Fruit fly (Drosophila melanogaster) whole organism, adult: ENCODE results near the gene CG13933.

Experiments
- CG11617 ChIP-seq: fragments of 200-800 bp; sonication (Bioruptor generic); optimal IDR thresholded peaks from 2 replicates; lab custom pipeline; 2017; ENCODE audit warnings: mild to moderate bottlenecking, missing biosample characterization, missing genetic modification reagents, missing genetic modification characterization
- CG12768 ChIP-seq: fragments of 200-800 bp; sonication (Bioruptor generic); optimal IDR thresholded peaks from 2 replicates; lab custom pipeline; 2017; ENCODE audit warnings: missing biosample characterization, missing genetic modification characterization, mild to moderate bottlenecking, moderate library complexity, missing genetic modification reagents
- CG14711 ChIP-seq: fragments of 200-800 bp; sonication (Bioruptor generic); optimal IDR thresholded peaks from 2 replicates; lab custom pipeline; 2018; ENCODE audit warnings: missing biosample characterization, mild to moderate bottlenecking, missing genetic modification characterization, moderate library complexity
- CG1620 ChIP-seq: fragments of 200-800 bp; sonication (Bioruptor generic); optimal IDR thresholded peaks from 2 replicates; lab custom pipeline; 2016; ENCODE audit warnings: missing biosample characterization, missing genetic modification characterization
- CG33017 ChIP-seq: fragments of 200-800 bp; sonication (Bioruptor generic); optimal IDR thresholded peaks from 2 replicates; lab custom pipeline; 2018; ENCODE audit warnings: missing biosample characterization, mild to moderate bottlenecking, missing genetic modification characterization, moderate library complexity
- CG5204 ChIP-seq: fragments of 200-800 bp; sonication (Bioruptor generic); optimal IDR thresholded peaks from 2 replicates; lab custom pipeline; 2016; ENCODE audit warnings: missing biosample characterization, missing genetic modification characterization
- CG7045 ChIP-seq: fragments of 200-800 bp; sonication (Bioruptor generic); optimal IDR thresholded peaks from 2 replicates; lab custom pipeline; 2017; ENCODE audit warnings: missing biosample characterization, mild to moderate bottlenecking, missing genetic modification characterization
- CG7101 ChIP-seq: fragments of 200-800 bp; sonication (Bioruptor generic); optimal IDR thresholded peaks from 2 replicates; lab custom pipeline; 2018; ENCODE audit warnings: missing biosample characterization, mild to moderate bottlenecking, missing genetic modification characterization, moderate library complexity
- Clk ChIP-seq: fragments of 200-800 bp; sonication (Bioruptor generic); optimal IDR thresholded peaks from 2 replicates; lab custom pipeline; 2017; ENCODE audit warnings: missing biosample characterization, missing genetic modification characterization
- Crg-1 ChIP-seq: fragments of 200-800 bp; sonication (Bioruptor generic); optimal IDR thresholded peaks from 2 replicates; lab custom pipeline; 2016; ENCODE audit warnings: missing biosample characterization, missing genetic modification characterization
- Hr96 ChIP-seq: fragments of 200-800 bp; sonication (Bioruptor generic); optimal IDR thresholded peaks from 2 replicates; lab custom pipeline; 2016; ENCODE audit warnings: missing biosample characterization, missing genetic modification characterization
- Mnt ChIP-seq: fragments of 200-800 bp; sonication (Bioruptor generic); optimal IDR thresholded peaks from 2 replicates; lab custom pipeline; 2016; ENCODE audit warnings: missing biosample characterization, mild to moderate bottlenecking, missing genetic modification characterization
- bab1 ChIP-seq: fragments of 200-800 bp; sonication (Bioruptor generic); optimal IDR thresholded peaks from 3 replicates; lab custom pipeline; 2019; ENCODE audit warnings: missing biosample characterization, mild to moderate bottlenecking, missing genetic modification characterization, moderate library complexity
- cic ChIP-seq: fragments of 200-800 bp; sonication (Bioruptor generic); optimal IDR thresholded peaks from 2 replicates; lab custom pipeline; 2017; ENCODE audit warnings: missing biosample characterization, mild to moderate bottlenecking, missing genetic modification characterization, moderate library complexity
- cnc ChIP-seq, 2 experiments: fragments of >200 bp; optimal IDR thresholded peaks; 2 replicates each; lab custom pipeline; 2017
- kay ChIP-seq: fragments of 200-800 bp; sonication (Bioruptor generic); peaks from one replicate; lab custom pipeline; 2016; ENCODE audit warnings: missing biosample characterization, missing genetic modification characterization, borderline replicate concordance
- ovo ChIP-seq: fragments of 200-800 bp; sonication (Bioruptor generic); optimal IDR thresholded peaks from 2 replicates; lab custom pipeline; 2016; ENCODE audit warnings: missing biosample characterization, missing genetic modification characterization
- pad ChIP-seq: fragments of 200-800 bp; sonication (Bioruptor generic); optimal IDR thresholded peaks from 3 replicates; lab custom pipeline; 2017; ENCODE audit warnings: missing biosample characterization, missing genetic modification characterization, mild to moderate bottlenecking, moderate library complexity, missing genetic modification reagents
- tj ChIP-seq: fragments of 200-800 bp; sonication (Bioruptor generic); optimal IDR thresholded peaks from 3 replicates; lab custom pipeline; 2017; ENCODE audit warnings: missing biosample characterization, mild to moderate bottlenecking, missing genetic modification characterization, moderate library complexity
- toe ChIP-seq: fragments of 200-800 bp; sonication (Bioruptor generic); optimal IDR thresholded peaks from 2 replicates; lab custom pipeline; 2016; ENCODE audit warnings: missing biosample characterization, missing genetic modification characterization

CG13933 gene

dm6 chr3L:1756143-1756542, 18.8 kb downstream of the CG13933 start, which contains the start of gene CG8001:
Gene CG8001 (plus strand): TSS chr3L:1756159.
- TF ChIP-seq CG7101 (tag; lab: Kevin White, UChicago) = no peak
- no peak for TF ChIP-seq tj (GFP tag; lab: Kevin White, UChicago)
- no peak for TF ChIP-seq CG33017 (tag; lab: Kevin White, UChicago)
- TF ChIP-seq Crg-1 (GFP tag; lab: Kevin White, UChicago) = no peak
- TF ChIP-seq CG1620 = no peak
- no peak for TF ChIP-seq bab1 (GFP tag; lab: Kevin White, UChicago)
- no peak for TF ChIP-seq CG14711 (tag; lab: Kevin White, UChicago)
- no peak for TF ChIP-seq CG11617
- TF ChIP-seq CG7045 (GFP tag; lab: Kevin White, UChicago) = no peak
- TF ChIP-seq Clk = no peak
- TF ChIP-seq Hr96 (GFP tag; lab: Kevin White, UChicago) = no peak
- TF ChIP-seq kay = no peak

dm6 chr3L:1755458-1755984, 19.4 kb downstream of the CG13933 start, which contains the start of gene Cht2:
Gene Cht2 (minus strand): TSS chr3L:1755934.
- no peak for TF ChIP-seq bab1 (GFP tag; lab: Kevin White, UChicago)
- TF ChIP-seq pad (GFP tag; lab: Kevin White, UChicago) = peak; percentile 71
- no peak for TF ChIP-seq CG33017 (tag; lab: Kevin White, UChicago)
- peak; percentile 20 for TF ChIP-seq Mnt (GFP tag; lab: Kevin White, UChicago)
- peak; percentile 52 for TF ChIP-seq tj (GFP tag; lab: Kevin White, UChicago)
- TF ChIP-seq CG1620 = no peak

dm6 chr3L:1754935-1755334, 20.0 kb downstream of the CG13933 start:
- no peak for TF ChIP-seq toe (GFP tag; lab: Kevin White, UChicago)
- no peak for TF ChIP-seq CG14711 (tag; lab: Kevin White, UChicago)
- TF ChIP-seq cic = no peak
- TF ChIP-seq CG5204 (GFP tag; lab: Kevin White, UChicago) = no peak
- no peak for TF ChIP-seq CG11617
- TF ChIP-seq Mnt (GFP tag; lab: Kevin White, UChicago) = no peak
- TF ChIP-seq bab1 (GFP tag; lab: Kevin White, UChicago) = no peak
- TF ChIP-seq CG1620 = no peak

DNA sequence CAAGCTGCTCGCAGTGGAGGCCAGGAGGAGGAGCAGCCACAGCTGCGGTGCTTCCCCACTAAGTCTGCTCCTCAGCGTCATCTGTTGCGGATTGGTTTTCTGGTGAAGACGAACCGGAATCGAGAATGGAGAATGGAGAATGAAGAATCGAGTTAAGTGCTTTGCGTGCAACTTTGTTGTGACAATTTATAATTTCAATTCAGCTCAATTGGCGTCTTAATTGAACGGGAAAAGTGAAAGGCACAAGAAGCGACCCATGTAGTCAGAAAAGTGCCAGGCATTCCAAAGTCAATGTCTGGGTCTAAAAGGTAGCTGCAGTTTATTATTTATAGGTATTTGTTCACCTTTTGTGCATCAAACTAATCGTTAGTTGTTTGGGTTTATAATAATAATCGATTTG, 20.7 kb downstream of the CG13933 start:
- TF ChIP-seq CG1620 (no peak), tj (GFP tag; lab: Kevin White, UChicago) (peak; percentile 33)

DNA sequence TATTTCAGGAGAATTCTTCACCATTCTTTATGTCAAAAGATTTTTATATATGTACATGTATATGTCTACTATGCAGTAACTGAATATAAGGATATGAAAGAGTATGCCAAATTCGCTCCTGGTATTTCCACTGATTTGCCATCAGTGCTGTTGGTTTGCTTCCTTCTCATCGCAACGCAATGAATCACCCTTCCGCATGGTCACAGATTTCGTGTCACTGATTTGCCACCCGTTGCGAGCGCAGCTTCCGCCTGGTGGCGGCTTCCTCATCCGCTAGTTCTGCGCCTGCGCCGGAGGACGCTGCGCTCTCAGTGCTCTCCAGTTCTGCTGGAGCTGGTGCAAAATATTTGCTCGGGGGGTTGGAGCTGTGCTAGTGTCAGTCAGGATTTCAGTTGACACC, 26.7 kb downstream of the CG13933 start:
- TF ChIP-seq pad (GFP tag; lab: Kevin White, UChicago) (no peak), CG1620 (no peak), Clk (no peak), Hr96 (GFP tag; lab: Kevin White, UChicago) (no peak), ovo (GFP tag; lab: Kevin White, UChicago) (no peak), CG11617 (no peak), toe (GFP tag; lab: Kevin White, UChicago) (no peak)

DNA sequence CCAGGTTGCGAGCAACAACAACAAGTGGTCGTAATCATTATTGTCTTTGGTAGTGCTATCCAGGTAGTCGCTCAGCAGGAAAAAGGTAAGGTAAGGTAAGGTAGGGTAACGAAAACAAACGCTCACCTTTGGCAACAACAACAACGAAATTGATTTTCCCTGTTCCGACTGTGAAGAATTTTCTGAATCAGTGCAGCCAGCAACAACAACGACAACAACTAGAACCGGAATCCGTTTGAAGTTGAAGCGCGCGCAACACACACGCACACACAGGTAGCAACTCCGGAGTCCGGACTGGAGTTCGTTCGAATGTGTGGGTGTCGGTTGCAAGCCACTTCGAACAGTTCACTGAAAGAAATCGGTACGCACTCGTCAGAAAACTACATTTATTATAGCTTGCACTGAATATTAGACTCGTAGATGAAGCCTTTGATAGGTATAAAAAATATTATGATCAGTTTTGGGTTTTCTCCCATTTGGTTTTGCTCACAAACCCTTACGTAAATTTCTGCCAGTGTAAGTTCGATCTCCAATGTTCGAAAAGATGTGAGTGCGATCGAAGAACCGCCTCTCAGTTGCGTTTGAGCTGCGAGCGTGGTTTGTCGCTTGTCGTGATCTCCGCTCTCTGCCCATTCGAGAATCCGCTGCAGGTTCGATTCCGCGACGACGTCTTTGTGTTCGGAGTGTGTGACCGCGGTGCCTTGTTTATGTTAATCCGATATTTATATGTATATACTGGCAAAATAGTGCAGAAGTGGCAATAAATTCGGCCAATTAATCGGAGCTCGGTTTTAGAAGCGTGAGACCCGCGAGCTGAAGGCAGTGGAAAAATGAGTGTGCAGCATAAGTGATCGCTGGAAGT, 28.4 kb downstream of the CG13933 start, which contains the start of gene CG13921:
Gene CG13921 (plus strand): TSS at position 570 of the 862 bp plus-strand sequence.
- peak; percentile 76 for TF ChIP-seq CG11617
- peak; percentile 98 for TF ChIP-seq bab1 (GFP tag; lab: Kevin White, UChicago)
- peak; percentile 78 for TF ChIP-seq Hr96 (GFP tag; lab: Kevin White, UChicago)
- peak; percentile 83 for TF ChIP-seq Crg-1 (GFP tag; lab: Kevin White, UChicago)
- peak; percentile 69 for TF ChIP-seq toe (GFP tag; lab: Kevin White, UChicago)
- TF ChIP-seq cnc (optimal IDR thresholded peaks at IDR 0.05; lab: Kevin White, UChicago) = no peak
- TF ChIP-seq CG7101 (tag; lab: Kevin White, UChicago) = peak; percentile 84
- no peak for TF ChIP-seq cic
- TF ChIP-seq CG33017 (tag; lab: Kevin White, UChicago) = peak; percentile 67
- TF ChIP-seq ovo (GFP tag; lab: Kevin White, UChicago) = peak; percentile 24
- peak; percentile 45 for TF ChIP-seq Mnt (GFP tag; lab: Kevin White, UChicago)
- TF ChIP-seq CG1620 = peak; percentile 84
- peak; percentile 60 for TF ChIP-seq CG12768 (GFP tag; lab: Kevin White, UChicago)
- TF ChIP-seq CG7045 (GFP tag; lab: Kevin White, UChicago) = peak; percentile 84
- TF ChIP-seq tj (GFP tag; lab: Kevin White, UChicago) = peak; percentile 81
- TF ChIP-seq kay = no peak
- TF ChIP-seq pad (GFP tag; lab: Kevin White, UChicago) = peak; percentile 80
- peak; percentile 84 for TF ChIP-seq CG14711 (tag; lab: Kevin White, UChicago)
- TF ChIP-seq CG5204 (GFP tag; lab: Kevin White, UChicago) = peak; percentile 66
- peak; percentile 55 for TF ChIP-seq Clk

DNA sequence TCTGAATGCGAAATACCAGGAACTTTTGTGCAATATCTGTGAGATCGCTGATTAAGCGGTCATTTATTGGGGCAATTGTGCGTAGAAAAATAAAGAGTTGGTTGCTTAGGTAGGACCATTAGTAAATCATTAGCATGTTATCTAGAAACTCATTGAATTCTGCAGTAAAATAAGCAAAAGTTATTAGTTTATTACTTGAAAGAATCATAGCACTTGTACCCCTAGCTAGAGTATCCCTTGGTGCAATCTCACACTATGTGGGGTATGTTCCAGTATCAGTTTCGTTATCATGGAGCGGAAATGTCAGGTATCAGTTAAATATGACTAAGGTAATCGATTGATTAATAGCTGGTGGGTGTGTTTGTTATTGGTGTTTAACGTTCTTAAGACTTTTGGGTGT, 29.5 kb downstream of the CG13933 start:
- TF ChIP-seq cic (peak; percentile 22), Clk (no peak)
